Fruit fly (Drosophila melanogaster) S2 (cell line): ENCODE results near the gene CG43083.

Experiments used
- CG8478 ChIP-seq: fragments of >200 bp; optimal IDR thresholded peaks from 2 replicates; lab custom pipeline; 2018
- CTCF ChIP-seq, 2 experiments: fragments of >200 bp; optimal IDR thresholded peaks; 2 replicates each; lab custom pipeline; 2018

DNA sequence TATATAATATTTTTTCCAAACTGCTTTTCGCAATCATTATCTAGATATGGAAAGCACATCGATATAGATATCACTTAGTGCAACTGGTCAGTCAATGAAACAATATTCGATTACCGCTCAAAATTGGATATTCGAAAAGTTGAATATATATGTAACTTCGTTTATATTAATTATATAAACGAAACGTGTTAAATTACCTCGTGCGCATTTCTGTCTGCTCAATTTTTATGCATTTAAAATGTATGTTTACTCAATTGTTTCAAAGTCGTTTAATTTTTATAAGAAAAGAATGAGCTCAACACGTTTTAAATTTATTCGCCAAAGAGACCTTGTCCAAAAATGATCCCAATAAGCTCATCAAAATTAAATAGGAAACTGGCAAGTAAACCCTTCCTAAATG is 2.2 kb downstream of the CG43083 start, which contains the start of gene CG43084:
- no peak for TF ChIP-seq CTCF (optimal IDR thresholded peaks at IDR 0.05; lab: Kevin White, UChicago)
- no peak for TF ChIP-seq CG8478 (lab: Kevin White, UChicago)
